Fruit fly (Drosophila melanogaster): Measurements from ENCODE around the gene CG18259.
A peak's percentile ranks its signal among the peaks of the same experiment; 100 is the strongest.

Gene CG18259

DNA sequence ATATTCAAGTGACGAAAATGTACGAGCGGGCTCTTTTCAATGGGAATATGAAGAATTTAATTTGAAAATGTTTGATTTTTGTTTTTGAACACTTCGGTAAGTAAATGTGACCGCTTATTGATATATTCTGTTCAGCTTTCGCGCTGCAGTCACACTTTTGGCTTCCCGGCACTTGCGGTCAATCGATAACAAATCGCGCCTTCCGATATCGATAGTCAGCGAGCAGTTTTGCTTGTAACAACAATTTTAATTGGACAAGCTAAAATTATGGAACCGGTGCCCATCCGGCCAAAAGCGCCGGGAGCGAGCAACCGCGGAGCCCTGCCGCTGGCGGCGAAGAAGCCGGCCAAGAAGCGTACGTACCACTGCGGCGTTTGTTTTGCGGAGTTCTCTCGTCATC is 47.1 kb upstream of the CG18259 start, which contains the start of gene CG7101 (continued):
- TF ChIP-seq CG14860 (GFP tag; IDR thresholded peaks at IDR 0.05; ENCODE audit: partially characterized antibody) (peak; percentile 62), insv (GFP tag; optimal IDR thresholded peaks at IDR 0.05) (no peak), CG6765 (GFP tag; optimal IDR thresholded peaks at IDR 0.05) (no peak), Chrac-16 (GFP tag; optimal IDR thresholded peaks at IDR 0.05) (no peak), Lhr (GFP tag; optimal IDR thresholded peaks at IDR 0.05) (peak; percentile 55), CG10431 (GFP tag; optimal IDR thresholded peaks at IDR 0.05) (no peak), CG5245 (GFP tag; optimal IDR thresholded peaks at IDR 0.05) (no peak), zfh2 (GFP tag; optimal IDR thresholded peaks at IDR 0.05) (no peak), Scr (GFP tag; IDR thresholded peaks at IDR 0.05; ENCODE audit: partially characterized antibody) (peak; percentile 69), CG7963 (GFP tag; IDR thresholded peaks at IDR 0.05; ENCODE audit: partially characterized antibody) (peak; percentile 70), yki (optimal IDR thresholded peaks at IDR 0.05) (no peak), Ets97D (GFP tag; optimal IDR thresholded peaks at IDR 0.05) (peak; percentile 64), CG17568 (GFP tag; optimal IDR thresholded peaks at IDR 0.05) (no peak), CG2129 (GFP tag; IDR thresholded peaks at IDR 0.05; ENCODE audit: partially characterized antibody) (no peak), CG6254 (GFP tag; optimal IDR thresholded peaks at IDR 0.05) (no peak), abd-A (tag; optimal IDR thresholded peaks at IDR 0.05) (no peak), grau (tag; optimal IDR thresholded peaks at IDR 0.05) (no peak), mld (GFP tag; IDR thresholded peaks at IDR 0.05; ENCODE audit: partially characterized antibody) (peak; percentile 61; the same call in 1 of the 3 replicates), CG8924 (tag; optimal IDR thresholded peaks at IDR 0.05) (no peak), CG15514 (GFP tag; optimal IDR thresholded peaks at IDR 0.05) (peak; percentile 55), unc-4 (GFP tag; IDR thresholded peaks at IDR 0.05; ENCODE audit: partially characterized antibody) (peak; percentile 61), Hmr (GFP tag; optimal IDR thresholded peaks at IDR 0.05) (no peak), chinmo (GFP tag; IDR thresholded peaks at IDR 0.05; ENCODE audit: partially characterized antibody) (0 out of 4 replicates have a peak, but pooled peaks have one; percentile 76), CG7556 (GFP tag; optimal IDR thresholded peaks at IDR 0.05) (no peak), nmo (GFP tag; optimal IDR thresholded peaks at IDR 0.05) (peak; percentile 2), mirr (GFP tag; optimal IDR thresholded peaks at IDR 0.05) (no peak), CG11560 (tag; IDR thresholded peaks at IDR 0.05) (no peak), CG2678 (tag; optimal IDR thresholded peaks at IDR 0.05) (no peak), CG11504 (tag; optimal IDR thresholded peaks at IDR 0.05) (no peak), kah (GFP tag; optimal IDR thresholded peaks at IDR 0.05) (no peak), sima (GFP tag; optimal IDR thresholded peaks at IDR 0.05) (no peak), CG31224 (GFP tag; IDR thresholded peaks at IDR 0.05) (no peak), lbe (GFP tag; optimal IDR thresholded peaks at IDR 0.05) (no peak), NK7.1 (GFP tag; optimal IDR thresholded peaks at IDR 0.05) (no peak), CG1024 (GFP tag; IDR thresholded peaks at IDR 0.05) (no peak), CG18764 (GFP tag; optimal IDR thresholded peaks at IDR 0.05) (no peak), CG17912 (GFP tag; optimal IDR thresholded peaks at IDR 0.05) (no peak), CG4617 (GFP tag; optimal IDR thresholded peaks at IDR 0.05; ENCODE audit: borderline replicate concordance) (no peak), gsb (GFP tag; IDR thresholded peaks at IDR 0.05) (no peak), sr (GFP tag; IDR thresholded peaks at IDR 0.05) (no peak), slbo (GFP tag; IDR thresholded peaks at IDR 0.05) (no peak), B-H2 (GFP tag; optimal IDR thresholded peaks at IDR 0.05) (no peak), az2 (GFP tag; optimal IDR thresholded peaks at IDR 0.05) (no peak), salm (tag; optimal IDR thresholded peaks at IDR 0.05) (no peak), slp2 (GFP tag; optimal IDR thresholded peaks at IDR 0.05) (no peak), hth (optimal IDR thresholded peaks at IDR 0.05) (no peak), Lpt (GFP tag; optimal IDR thresholded peaks at IDR 0.05) (no peak), CG30431 (GFP tag; optimal IDR thresholded peaks at IDR 0.05) (no peak), CrebB (tag; optimal IDR thresholded peaks at IDR 0.05) (no peak), Sry-β (GFP tag; optimal IDR thresholded peaks at IDR 0.05) (no peak), Asciz (GFP tag; optimal IDR thresholded peaks at IDR 0.05) (no peak)

Measured in whole organism, embryonic.